Worm (Caenorhabditis elegans) whole organism, early embryonic: ENCODE results near the gene F32G8.2.
A peak's percentile ranks its signal among the peaks of the same experiment; 100 is the strongest.

Experiments used
- B0310.2 ChIP-seq: sonication (generic microtip); optimal IDR thresholded peaks from 2 replicates; lab custom pipeline; 2016; ENCODE audit warnings: mild to moderate bottlenecking, missing genetic modification characterization, missing compliant biosample characterization
- F13C5.2 ChIP-seq: sonication (generic microtip); optimal IDR thresholded peaks from 2 replicates; lab custom pipeline; 2017; ENCODE audit warnings: mild to moderate bottlenecking, missing genetic modification characterization, inconsistent platforms, missing compliant biosample characterization
- aly-1 ChIP-seq: sonication (generic microtip); optimal IDR thresholded peaks from 2 replicates; lab custom pipeline; 2016; ENCODE audit warnings: missing genetic modification characterization, missing compliant biosample characterization
- ama-1 ChIP-seq: fragments of 150-350 bp; optimal IDR thresholded peaks from 2 replicates; lab custom pipeline; 2014
- ceh-13 ChIP-seq: fragments of 200-800 bp; sonication (Bioruptor generic); optimal IDR thresholded peaks from 2 replicates; lab custom pipeline; 2018; ENCODE audit warnings: mild to moderate bottlenecking, missing genetic modification characterization, missing compliant biosample characterization
- ceh-36 ChIP-seq: sonication (generic microtip); optimal IDR thresholded peaks from 2 replicates; lab custom pipeline; 2016; ENCODE audit warnings: missing genetic modification characterization, inconsistent platforms, missing compliant biosample characterization
- ets-7 ChIP-seq: sonication (generic microtip); optimal IDR thresholded peaks from 2 replicates; lab custom pipeline; 2016; ENCODE audit warnings: missing genotype, missing genetic modification characterization, missing compliant biosample characterization
- flt-1 ChIP-seq: fragments of 200-800 bp; sonication (Bioruptor generic); IDR thresholded peaks from 2 replicates; pipeline ENCODE4 v1.3.6; 2022; ENCODE audit warnings: missing genetic modification characterization, missing compliant biosample characterization
- hmbx-1 ChIP-seq: sonication (generic microtip); optimal IDR thresholded peaks from 2 replicates; lab custom pipeline; 2016; ENCODE audit warnings: mild to moderate bottlenecking, missing genetic modification characterization, missing compliant biosample characterization
- hmg-4 ChIP-seq: fragments of 200-800 bp; sonication (Bioruptor generic); optimal IDR thresholded peaks from 2 replicates; lab custom pipeline; 2018; ENCODE audit warnings: mild to moderate bottlenecking, missing genetic modification characterization, missing compliant biosample characterization
- hnd-1 ChIP-seq: sonication (generic microtip); optimal IDR thresholded peaks from 2 replicates; lab custom pipeline; 2016; ENCODE audit warnings: missing genetic modification characterization, missing compliant biosample characterization
- pes-1 ChIP-seq: fragments of 200-800 bp; sonication (Bioruptor generic); IDR thresholded peaks from 2 replicates; pipeline ENCODE4 v1.3.6; 2022; ENCODE audit warnings: missing genetic modification reagents, missing genetic modification characterization, missing compliant biosample characterization
- scrt-1 ChIP-seq: fragments of 200-800 bp; sonication (Bioruptor generic); IDR thresholded peaks from 2 replicates; pipeline ENCODE4 v1.3.6; 2022; ENCODE audit warnings: missing genetic modification characterization, missing compliant biosample characterization
- sea-1 ChIP-seq: fragments of 200-800 bp; sonication (Bioruptor generic); conservative IDR thresholded peaks from 2 replicates; pipeline ENCODE4 v1.3.6; 2022; ENCODE audit warnings: missing genetic modification characterization, missing compliant biosample characterization
- tbx-11 ChIP-seq: fragments of 200-800 bp; sonication (Bioruptor generic); IDR thresholded peaks from 2 replicates; pipeline ENCODE4 v1.3.6; 2022; ENCODE audit warnings: missing genetic modification characterization, missing compliant biosample characterization
- tbx-37 ChIP-seq: fragments of 200-800 bp; sonication (Bioruptor generic); conservative IDR thresholded peaks from 2 replicates; pipeline ENCODE4 v1.3.6; 2022; ENCODE audit warnings: missing genetic modification reagents, missing genetic modification characterization, missing compliant biosample characterization
- tra-4 ChIP-seq: sonication (generic microtip); optimal IDR thresholded peaks from 2 replicates; lab custom pipeline; 2017; ENCODE audit warnings: missing genetic modification characterization, missing compliant biosample characterization

Gene F32G8.2

ce11 chrV:10516702-10517101, 33.1 kb upstream of the F32G8.2 start:
- TF ChIP-seq tbx-37 (GFP tag; lab: Robert Waterston, UW) (no peak), tbx-11 (GFP tag; lab: Robert Waterston, UW) (no peak), ceh-36 (tag; lab: Kevin White, UChicago) (no peak), hmbx-1 (tag; lab: Kevin White, UChicago) (no peak), hnd-1 (no peak), scrt-1 (GFP tag; lab: Robert Waterston, UW) (no peak), flt-1 (no peak), tra-4 (no peak), pes-1 (GFP tag; lab: Robert Waterston, UW) (no peak), ets-7 (tag; lab: Kevin White, UChicago) (no peak), ama-1 (no peak), F13C5.2 (no peak), B0310.2 (no peak), ceh-13 (GFP tag; lab: Kevin White, UChicago) (no peak), aly-1 (tag; lab: Kevin White, UChicago) (no peak), hmg-4 (GFP tag; lab: Kevin White, UChicago) (no peak), sea-1 (GFP tag; lab: Robert Waterston, UW) (no peak)

DNA sequence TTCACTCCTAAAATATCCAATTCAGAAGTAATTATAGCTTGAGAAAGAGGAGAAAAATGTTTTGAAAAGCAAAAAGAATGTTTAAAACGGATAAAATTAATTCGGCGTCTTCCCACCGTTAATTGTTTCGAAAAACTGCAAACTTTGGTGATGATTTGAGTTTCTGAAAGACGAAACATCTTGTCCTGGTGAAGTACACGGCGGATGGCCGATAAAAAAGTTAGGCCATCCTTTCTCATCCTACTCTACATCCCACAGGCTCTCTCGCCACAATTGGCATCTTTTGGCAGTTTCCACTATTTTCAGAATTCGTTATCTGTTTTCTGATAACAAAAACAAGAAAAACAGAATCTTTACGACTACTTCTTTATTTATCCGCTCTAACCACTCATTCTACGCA, 23.9 kb upstream of the F32G8.2 start, which contains the start of the genes C35A5.8 and hda-11:
Gene C35A5.8, minus strand, starts transcription at position 7 of the 400 bp plus-strand sequence.
Gene hda-11, plus strand, starts transcription at position 283 of the 400 bp plus-strand sequence.
- TF ChIP-seq ets-7 (tag; lab: Kevin White, UChicago) (no peak), hmg-4 (GFP tag; lab: Kevin White, UChicago) (no peak), hmbx-1 (tag; lab: Kevin White, UChicago) (no peak), F13C5.2 (no peak), aly-1 (tag; lab: Kevin White, UChicago) (no peak), hnd-1 (no peak), tbx-11 (GFP tag; lab: Robert Waterston, UW) (no peak), tbx-37 (GFP tag; lab: Robert Waterston, UW) (peak; percentile 72)

DNA sequence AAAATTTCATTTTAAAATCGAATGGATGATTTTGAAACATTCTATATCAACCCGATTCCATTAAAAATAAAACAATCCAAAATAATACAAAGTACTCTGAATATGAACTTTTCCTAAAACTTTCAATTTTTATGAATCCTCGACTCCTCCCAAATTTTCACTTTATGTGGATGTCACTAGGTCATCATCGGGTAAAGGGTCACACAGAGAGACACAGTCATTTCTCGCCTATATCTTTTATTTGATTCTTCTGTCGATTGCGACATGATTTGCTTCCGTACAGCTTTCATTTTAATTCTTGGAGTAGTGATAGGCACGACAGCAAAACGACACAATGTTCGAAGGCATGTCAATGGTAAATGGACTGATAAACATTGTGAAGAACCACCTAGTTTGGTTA, 21.3 kb upstream of the F32G8.2 start, which contains the start of gene F25D1.3:
Gene F25D1.3, plus strand, starts transcription at position 225 of the 400 bp plus-strand sequence.
- TF ChIP-seq hmg-4 (GFP tag; lab: Kevin White, UChicago): no peak
- no peak for TF ChIP-seq ets-7 (tag; lab: Kevin White, UChicago)
- TF ChIP-seq pes-1 (GFP tag; lab: Robert Waterston, UW): no peak
- no peak for TF ChIP-seq flt-1
- TF ChIP-seq hmbx-1 (tag; lab: Kevin White, UChicago): no peak
- no peak for TF ChIP-seq sea-1 (GFP tag; lab: Robert Waterston, UW)
- TF ChIP-seq ceh-13 (GFP tag; lab: Kevin White, UChicago): no peak
- no peak for TF ChIP-seq tra-4
- TF ChIP-seq tbx-37 (GFP tag; lab: Robert Waterston, UW): no peak
- no peak for TF ChIP-seq scrt-1 (GFP tag; lab: Robert Waterston, UW)
- no peak for TF ChIP-seq ama-1
- TF ChIP-seq tbx-11 (GFP tag; lab: Robert Waterston, UW): no peak
- TF ChIP-seq ceh-36 (tag; lab: Kevin White, UChicago): no peak
- no peak for TF ChIP-seq F13C5.2
- no peak for TF ChIP-seq aly-1 (tag; lab: Kevin White, UChicago)
- TF ChIP-seq hnd-1: no peak
- TF ChIP-seq B0310.2: no peak

- TF ChIP-seq ets-7 (tag; lab: Kevin White, UChicago) (no peak), sea-1 (GFP tag; lab: Robert Waterston, UW) (no peak), B0310.2 (no peak), F13C5.2 (no peak), pes-1 (GFP tag; lab: Robert Waterston, UW) (no peak)
Measured at ce11 chrV:10529600-10529999, 20.2 kb upstream of the F32G8.2 start.

DNA sequence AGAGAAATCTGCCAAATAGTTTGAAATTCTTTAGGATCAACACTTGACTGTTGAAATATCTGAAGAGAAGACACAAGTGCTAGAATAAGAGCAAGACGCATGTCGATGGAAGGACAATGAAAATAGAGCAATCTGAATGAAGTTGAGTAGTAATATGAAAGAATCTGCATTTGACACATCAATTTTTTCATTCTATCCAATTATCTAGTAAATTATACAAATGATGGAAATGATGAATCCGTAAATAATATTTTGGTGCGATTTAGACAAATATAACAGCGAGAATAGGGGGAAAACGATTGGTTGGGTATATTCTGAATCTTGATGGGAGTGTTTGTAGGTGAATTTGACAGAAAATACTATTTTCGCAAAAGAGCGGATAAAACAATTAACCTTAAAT, 17.1 kb upstream of the F32G8.2 start, which contains the start of gene txt-10:
Gene txt-10, minus strand, starts transcription at position 101 of the 400 bp plus-strand sequence.
- TF ChIP-seq scrt-1 (GFP tag; lab: Robert Waterston, UW): no peak
- TF ChIP-seq ceh-13 (GFP tag; lab: Kevin White, UChicago): no peak
- TF ChIP-seq pes-1 (GFP tag; lab: Robert Waterston, UW): no peak
- TF ChIP-seq ets-7 (tag; lab: Kevin White, UChicago): no peak
- TF ChIP-seq flt-1: no peak
- no peak for TF ChIP-seq hmbx-1 (tag; lab: Kevin White, UChicago)
- TF ChIP-seq hmg-4 (GFP tag; lab: Kevin White, UChicago): no peak
- TF ChIP-seq tbx-37 (GFP tag; lab: Robert Waterston, UW): no peak
- TF ChIP-seq hnd-1: no peak
- TF ChIP-seq tbx-11 (GFP tag; lab: Robert Waterston, UW): no peak
- no peak for TF ChIP-seq aly-1 (tag; lab: Kevin White, UChicago)

DNA sequence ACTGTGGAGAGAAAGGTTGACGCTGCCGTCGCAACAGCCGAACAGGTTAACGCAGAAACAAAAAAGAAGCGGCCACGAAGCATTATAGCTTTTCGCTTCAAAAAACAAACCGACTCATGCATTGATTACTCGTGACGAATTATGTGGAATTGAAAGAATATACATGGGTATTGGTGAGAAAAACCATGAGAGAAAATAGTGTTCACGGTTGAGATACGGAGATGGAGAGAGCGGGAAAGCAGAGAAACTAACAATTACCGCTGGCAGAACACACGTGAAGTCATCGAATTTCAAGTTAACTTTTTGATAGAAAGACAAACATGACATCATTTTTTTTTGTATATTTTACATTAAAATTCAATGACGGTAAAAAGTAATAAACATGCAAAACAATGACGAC, 14.5 kb upstream of the F32G8.2 start:
- TF ChIP-seq tbx-37 (GFP tag; lab: Robert Waterston, UW) (no peak), hmbx-1 (tag; lab: Kevin White, UChicago) (no peak), ceh-36 (tag; lab: Kevin White, UChicago) (no peak), B0310.2 (no peak), hnd-1 (no peak), pes-1 (GFP tag; lab: Robert Waterston, UW) (no peak), ets-7 (tag; lab: Kevin White, UChicago) (no peak), scrt-1 (GFP tag; lab: Robert Waterston, UW) (no peak), sea-1 (GFP tag; lab: Robert Waterston, UW) (no peak), hmg-4 (GFP tag; lab: Kevin White, UChicago) (no peak), tra-4 (no peak), tbx-11 (GFP tag; lab: Robert Waterston, UW) (no peak), ama-1 (no peak), ceh-13 (GFP tag; lab: Kevin White, UChicago) (no peak), F13C5.2 (no peak), flt-1 (no peak), aly-1 (tag; lab: Kevin White, UChicago) (no peak)

DNA sequence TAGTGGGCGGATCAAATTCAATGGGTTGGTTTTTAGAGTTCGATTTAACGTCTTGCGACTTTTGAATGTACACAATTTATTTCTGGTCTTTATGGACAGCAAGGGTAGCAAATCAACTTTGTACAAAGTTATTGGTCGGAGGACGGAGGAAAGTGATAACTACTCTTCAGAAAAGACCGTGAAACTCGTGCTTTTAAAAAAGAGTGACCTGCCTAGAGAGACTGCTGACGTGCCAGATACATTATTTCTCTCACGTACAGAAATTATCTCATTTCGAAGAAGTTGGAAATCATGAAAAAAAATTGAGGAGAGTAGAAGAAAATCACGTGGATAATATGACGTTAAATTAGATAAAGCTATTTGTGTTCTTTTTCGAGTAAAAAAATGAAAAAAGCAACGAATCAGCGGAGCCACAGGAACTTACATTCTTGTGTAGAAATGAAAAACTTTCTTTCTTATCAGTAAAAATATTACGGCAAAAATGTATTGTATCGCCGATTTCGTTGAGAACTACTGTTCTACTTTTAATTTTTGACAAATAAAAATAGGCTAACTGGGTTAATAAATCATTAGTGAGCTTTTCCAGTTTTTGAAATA, 13.6 kb upstream of the F32G8.2 start, which contains the start of gene ppm-1.A:
Gene ppm-1.A, minus strand, starts transcription at position 294 of the 597 bp plus-strand sequence.
- no peak for TF ChIP-seq sea-1 (GFP tag; lab: Robert Waterston, UW)
- no peak for TF ChIP-seq ets-7 (tag; lab: Kevin White, UChicago)
- no peak for TF ChIP-seq hmbx-1 (tag; lab: Kevin White, UChicago)
- TF ChIP-seq tra-4: no peak
- TF ChIP-seq F13C5.2: no peak
- no peak for TF ChIP-seq pes-1 (GFP tag; lab: Robert Waterston, UW)
- no peak for TF ChIP-seq ceh-36 (tag; lab: Kevin White, UChicago)
